Fruit fly (Drosophila melanogaster) whole organism, embryonic: Measurements from ENCODE around the gene Rack1.

Experiments
- B-H2 ChIP-seq: fragments of 200-800 bp; sonication (Bioruptor generic); optimal IDR thresholded peaks from 2 replicates; lab custom pipeline; 2018; ENCODE audit warnings: missing biosample characterization, mild to moderate bottlenecking, missing genetic modification characterization
- BEAF-32 ChIP-seq: fragments of 200-800 bp; sonication (Bioruptor generic); optimal IDR thresholded peaks from 3 replicates; lab custom pipeline; 2017; ENCODE audit warnings: missing biosample characterization, missing genetic modification characterization, mild to moderate bottlenecking, moderate library complexity, missing genetic modification reagents
- CG10543 ChIP-seq: fragments of 200-800 bp; sonication (Bioruptor generic); optimal IDR thresholded peaks from 3 replicates; lab custom pipeline; 2017; ENCODE audit warnings: missing biosample characterization, mild to moderate bottlenecking, missing genetic modification characterization, moderate library complexity
- CG11695 ChIP-seq: fragments of 200-800 bp; sonication (Bioruptor generic); IDR thresholded peaks from 3 replicates; pipeline ENCODE4 v1.3.6; 2022; ENCODE audit warnings: missing biosample characterization, missing genetic modification characterization
- CG12236 ChIP-seq: fragments of 200-800 bp; sonication (Bioruptor generic); optimal IDR thresholded peaks from 2 replicates; lab custom pipeline; 2016; ENCODE audit warnings: missing biosample characterization, missing genetic modification characterization
- CG12299 ChIP-seq: fragments of 200-800 bp; sonication (Bioruptor generic); optimal IDR thresholded peaks from 2 replicates; lab custom pipeline; 2018; ENCODE audit warnings: missing biosample characterization, mild to moderate bottlenecking, missing genetic modification characterization
- CG12391 ChIP-seq: fragments of 200-800 bp; sonication (Bioruptor generic); optimal IDR thresholded peaks from 3 replicates; lab custom pipeline; 2018; ENCODE audit warnings: missing biosample characterization, mild to moderate bottlenecking, missing genetic modification characterization, moderate library complexity
- CG13123 ChIP-seq: fragments of 200-800 bp; sonication (Bioruptor generic); optimal IDR thresholded peaks from 2 replicates; lab custom pipeline; 2016; ENCODE audit warnings: missing biosample characterization, missing genetic modification characterization
- CG14667 ChIP-seq: fragments of 200-800 bp; sonication (Bioruptor generic); IDR thresholded peaks from 2 replicates; pipeline ENCODE4 v1.3.6; 2022; ENCODE audit warnings: missing biosample characterization, missing genetic modification characterization
- CG14710 ChIP-seq: fragments of 200-800 bp; sonication (Bioruptor generic); optimal IDR thresholded peaks from 3 replicates; lab custom pipeline; 2019; ENCODE audit warnings: missing biosample characterization, mild to moderate bottlenecking, missing genetic modification characterization, moderate library complexity
- CG15514 ChIP-seq: fragments of 200-800 bp; sonication (Bioruptor generic); optimal IDR thresholded peaks from 3 replicates; lab custom pipeline; 2017; ENCODE audit warnings: missing biosample characterization, missing genetic modification characterization, mild to moderate bottlenecking, moderate library complexity, missing genetic modification reagents
- CG1602 ChIP-seq: fragments of 200-800 bp; sonication (Bioruptor generic); optimal IDR thresholded peaks from 3 replicates; lab custom pipeline; 2016; ENCODE audit warnings: missing biosample characterization, missing genetic modification characterization
- CG16779 ChIP-seq: fragments of 200-800 bp; sonication (Bioruptor generic); IDR thresholded peaks from 2 replicates; pipeline ENCODE4 v1.3.6; 2022; ENCODE audit warnings: missing biosample characterization, missing genetic modification characterization
- CG16813 ChIP-seq: fragments of 200-800 bp; sonication (Bioruptor generic); IDR thresholded peaks from 3 replicates; pipeline ENCODE4 v1.3.6; 2022; ENCODE audit warnings: missing biosample characterization, missing genetic modification characterization; ENCODE audit not compliant: partially characterized antibody
- CG17186 ChIP-seq: fragments of 200-800 bp; sonication (Bioruptor generic); optimal IDR thresholded peaks from 3 replicates; lab custom pipeline; 2017; ENCODE audit warnings: missing biosample characterization, missing genetic modification reagents, missing genetic modification characterization
- CG3847 ChIP-seq: fragments of 200-800 bp; sonication (Bioruptor generic); IDR thresholded peaks from 2 replicates; pipeline ENCODE4 v1.3.6; 2022; ENCODE audit warnings: missing biosample characterization, missing genetic modification characterization
- CG4854 ChIP-seq: fragments of 200-800 bp; sonication (Bioruptor generic); optimal IDR thresholded peaks from 2 replicates; lab custom pipeline; 2016; ENCODE audit warnings: missing biosample characterization, missing genetic modification characterization, inconsistent platforms
- CG6854 ChIP-seq: fragments of 200-800 bp; sonication (Bioruptor generic); optimal IDR thresholded peaks from 3 replicates; lab custom pipeline; 2017; ENCODE audit warnings: missing biosample characterization, mild to moderate bottlenecking, missing genetic modification characterization
- CG7928 ChIP-seq: fragments of 200-800 bp; sonication (Bioruptor generic); optimal IDR thresholded peaks from 2 replicates; lab custom pipeline; 2017; ENCODE audit warnings: missing biosample characterization, mild to moderate bottlenecking, missing genetic modification characterization
- CG8290 ChIP-seq, 3 experiments: fragments of 200-800 bp; sonication (Bioruptor generic); optimal IDR thresholded peaks; 2 replicates each; lab custom pipeline; 2016 to 2019; ENCODE audit warnings: missing biosample characterization in 3 of 3, missing genetic modification characterization in 3 of 3, mild to moderate bottlenecking in 2 of 3, moderate library complexity in 1 of 3
- CG8924 ChIP-seq: fragments of 200-800 bp; optimal IDR thresholded peaks from 3 replicates; lab custom pipeline; 2019; ENCODE audit warnings: missing biosample characterization, mild to moderate bottlenecking, missing genetic modification characterization, moderate library complexity
- CG8944 ChIP-seq: fragments of 200-800 bp; sonication (Bioruptor generic); optimal IDR thresholded peaks from 3 replicates; lab custom pipeline; 2016; ENCODE audit warnings: missing biosample characterization, missing genetic modification characterization
- CG9215 ChIP-seq: fragments of 200-800 bp; sonication (Bioruptor generic); IDR thresholded peaks from 2 replicates; pipeline ENCODE4 v1.3.6; 2022; ENCODE audit warnings: missing biosample characterization, missing genetic modification characterization
- CHES-1-like ChIP-seq: fragments of 200-800 bp; sonication (Bioruptor generic); optimal IDR thresholded peaks from 2 replicates; lab custom pipeline; 2016; ENCODE audit warnings: missing biosample characterization, missing genetic modification characterization
- Chrac-16 ChIP-seq: fragments of 200-800 bp; sonication (Bioruptor generic); optimal IDR thresholded peaks from 3 replicates; lab custom pipeline; 2016; ENCODE audit warnings: missing biosample characterization, missing genetic modification characterization
- D ChIP-seq, 2 experiments: fragments of 200-800 bp in 1 of 2; fragments of >200 bp in 1 of 2; sonication (Bioruptor generic) in 1 of 2; optimal IDR thresholded peaks; 2 replicates in 1 of 2; 3 replicates in 1 of 2; lab custom pipeline; 2017; ENCODE audit warnings: mild to moderate bottlenecking in 1 of 2, missing biosample characterization in 1 of 2, missing genetic modification characterization in 1 of 2, missing genetic modification reagents in 1 of 2
- Dll ChIP-seq: fragments of 200-800 bp; sonication (Bioruptor generic); IDR thresholded peaks from 4 replicates; pipeline ENCODE4 v1.3.6; 2022; ENCODE audit warnings: missing biosample characterization, missing genetic modification characterization; ENCODE audit not compliant: partially characterized antibody
- Dp ChIP-seq: fragments of 200-800 bp; sonication (Bioruptor generic); optimal IDR thresholded peaks from 2 replicates; lab custom pipeline; 2018; ENCODE audit warnings: missing biosample characterization, mild to moderate bottlenecking, missing genetic modification characterization, moderate library complexity
- Ets97D ChIP-seq: fragments of 200-800 bp; sonication (Bioruptor generic); optimal IDR thresholded peaks from 3 replicates; lab custom pipeline; 2016; ENCODE audit warnings: missing biosample characterization, missing genetic modification characterization
- HLHmδ ChIP-seq: fragments of 200-800 bp; sonication (Bioruptor generic); optimal IDR thresholded peaks from 2 replicates; lab custom pipeline; 2018; ENCODE audit warnings: missing biosample characterization, mild to moderate bottlenecking, missing genetic modification characterization, moderate library complexity
- MTF-1 ChIP-seq: fragments of 200-800 bp; sonication (Bioruptor generic); optimal IDR thresholded peaks from 2 replicates; lab custom pipeline; 2018; ENCODE audit warnings: missing biosample characterization, mild to moderate bottlenecking, missing genetic modification characterization, borderline replicate concordance
- Meics ChIP-seq: fragments of 200-800 bp; sonication (Bioruptor generic); optimal IDR thresholded peaks from 2 replicates; lab custom pipeline; 2017; ENCODE audit warnings: missing biosample characterization, mild to moderate bottlenecking, missing genetic modification characterization
- Myb ChIP-seq: fragments of 200-800 bp; sonication (Bioruptor generic); optimal IDR thresholded peaks from 2 replicates; lab custom pipeline; 2016; ENCODE audit warnings: missing biosample characterization, missing genetic modification characterization
- NC2β ChIP-seq: fragments of 200-800 bp; sonication (Bioruptor generic); optimal IDR thresholded peaks from 2 replicates; lab custom pipeline; 2016; ENCODE audit warnings: missing biosample characterization, missing genetic modification characterization
- PHDP ChIP-seq: fragments of 200-800 bp; sonication (Bioruptor generic); optimal IDR thresholded peaks from 3 replicates; lab custom pipeline; 2018; ENCODE audit warnings: missing biosample characterization, mild to moderate bottlenecking, missing genetic modification characterization, moderate library complexity
- Ravus ChIP-seq: fragments of 200-800 bp; sonication (Bioruptor generic); IDR thresholded peaks from 2 replicates; pipeline ENCODE4 v1.3.6; 2022; ENCODE audit warnings: missing biosample characterization, missing genetic modification characterization
- crp ChIP-seq, 2 experiments: fragments of 200-800 bp; sonication (Bioruptor generic); optimal IDR thresholded peaks; 2 replicates in 1 of 2; 3 replicates in 1 of 2; lab custom pipeline; 2017; ENCODE audit warnings: missing biosample characterization in 2 of 2, missing genetic modification characterization in 2 of 2, mild to moderate bottlenecking in 1 of 2, moderate library complexity in 1 of 2
- dmrt99B ChIP-seq: fragments of 200-800 bp; sonication (Bioruptor generic); optimal IDR thresholded peaks from 2 replicates; lab custom pipeline; 2018; ENCODE audit warnings: missing biosample characterization, mild to moderate bottlenecking, missing genetic modification characterization, moderate library complexity
- dpn ChIP-seq, 2 experiments: fragments of 200-800 bp; sonication (Bioruptor generic); optimal IDR thresholded peaks; 3 replicates each; lab custom pipeline; 2016; ENCODE audit warnings: missing biosample characterization in 2 of 2, missing genetic modification characterization in 2 of 2
- ems ChIP-seq: fragments of 200-800 bp; sonication (Bioruptor generic); optimal IDR thresholded peaks from 3 replicates; lab custom pipeline; 2016; ENCODE audit warnings: missing biosample characterization, missing genetic modification characterization
- exex ChIP-seq: fragments of 200-800 bp; sonication (Bioruptor generic); optimal IDR thresholded peaks from 4 replicates; lab custom pipeline; 2018; ENCODE audit warnings: missing biosample characterization, mild to moderate bottlenecking, missing genetic modification characterization, moderate library complexity
- gfzf ChIP-seq: fragments of 200-800 bp; sonication (Bioruptor generic); optimal IDR thresholded peaks from 2 replicates; lab custom pipeline; 2016; ENCODE audit warnings: missing biosample characterization, mild to moderate bottlenecking, missing genetic modification characterization, moderate library complexity
- grau ChIP-seq: fragments of 200-800 bp; optimal IDR thresholded peaks from 3 replicates; lab custom pipeline; 2019; ENCODE audit warnings: missing biosample characterization, mild to moderate bottlenecking, missing genetic modification characterization, moderate library complexity
- gsb-n ChIP-seq: fragments of 200-800 bp; sonication (Bioruptor generic); optimal IDR thresholded peaks from 3 replicates; lab custom pipeline; 2018; ENCODE audit warnings: missing biosample characterization, mild to moderate bottlenecking, missing genetic modification characterization
- ken ChIP-seq: fragments of 200-800 bp; sonication (Bioruptor generic); IDR thresholded peaks from 3 replicates; pipeline ENCODE4 v1.3.6; 2022; ENCODE audit warnings: missing biosample characterization, missing genetic modification characterization
- pnt ChIP-seq: fragments of 200-800 bp; sonication (Bioruptor generic); optimal IDR thresholded peaks from 3 replicates; lab custom pipeline; 2016; ENCODE audit warnings: missing biosample characterization, missing genetic modification characterization
- pum ChIP-seq: fragments of 200-800 bp; sonication (Bioruptor generic); optimal IDR thresholded peaks from 2 replicates; lab custom pipeline; 2016; ENCODE audit warnings: missing biosample characterization, missing genetic modification characterization
- sisA ChIP-seq: fragments of 200-800 bp; sonication (Bioruptor generic); IDR thresholded peaks from 2 replicates; pipeline ENCODE4 v1.3.6; 2022; ENCODE audit warnings: missing biosample characterization, missing genetic modification characterization
- sna ChIP-seq: fragments of 200-800 bp; sonication (Bioruptor generic); IDR thresholded peaks from 2 replicates; pipeline ENCODE4 v1.3.6; 2022; ENCODE audit warnings: missing biosample characterization, missing genetic modification characterization; ENCODE audit not compliant: partially characterized antibody

The Rack1 gene

dm6 chr2L:7810519-7810918, 16.6 kb downstream of the Rack1 start, which contains the start of gene Cdc14 (continued):
- TF ChIP-seq D (optimal IDR thresholded peaks at IDR 0.05; lab: Kevin White, UChicago) (no peak), D (GFP tag; optimal IDR thresholded peaks at IDR 0.05; lab: Kevin White, UChicago) (no peak), Ravus (GFP tag; lab: Robert Waterston, UW) (no peak), pnt (GFP tag; lab: Kevin White, UChicago) (no peak), pum (GFP tag; lab: Kevin White, UChicago) (no peak), CG16779 (GFP tag; lab: Robert Waterston, UW) (no peak), CG9215 (GFP tag; lab: Robert Waterston, UW) (no peak), grau (tag; lab: Kevin White, UChicago) (no peak), CG11695 (GFP tag; lab: Robert Waterston, UW) (no peak), Chrac-16 (no peak), CG4854 (GFP tag; lab: Kevin White, UChicago) (no peak), CG12236 (peak; percentile 57), dpn (GFP tag; optimal IDR thresholded peaks at IDR 0.05; lab: Kevin White, UChicago) (peak in 1 of 2 experiments; percentile 13), B-H2 (GFP tag; lab: Kevin White, UChicago) (no peak), CG6854 (GFP tag; lab: Kevin White, UChicago) (no peak), ems (no peak), CG8290 (GFP tag; optimal IDR thresholded peaks at IDR 0.05; lab: Kevin White, UChicago) (no peak), CG8290 (tag; optimal IDR thresholded peaks at IDR 0.05; lab: Kevin White, UChicago) (peak in 1 of 2 experiments; percentile 58), Dll (GFP tag; lab: Robert Waterston, UW) (peak; percentile 43; the same call in 1 of the 4 replicates), Myb (GFP tag; lab: Kevin White, UChicago) (peak; percentile 88), CG8924 (tag; lab: Kevin White, UChicago) (peak; percentile 16), CG14710 (peak; percentile 52), Ets97D (GFP tag; lab: Kevin White, UChicago) (no peak), CG15514 (GFP tag; lab: Kevin White, UChicago) (peak; percentile 98), NC2β (no peak), CG13123 (GFP tag; lab: Kevin White, UChicago) (no peak), CG7928 (GFP tag; lab: Kevin White, UChicago) (peak; percentile 92), CG8944 (GFP tag; lab: Kevin White, UChicago) (no peak), CG14667 (GFP tag; lab: Robert Waterston, UW) (no peak), CG12391 (tag; lab: Kevin White, UChicago) (no peak), sna (GFP tag; lab: Robert Waterston, UW) (no peak), gfzf (no peak), CG12299 (tag; lab: Kevin White, UChicago) (no peak), PHDP (peak; percentile 21), HLHmδ (GFP tag; lab: Kevin White, UChicago) (peak; percentile 14), CHES-1-like (no peak), Meics (peak; percentile 32), BEAF-32 (peak; percentile 69), MTF-1 (GFP tag; lab: Kevin White, UChicago) (peak; percentile 20), CG16813 (GFP tag; lab: Robert Waterston, UW) (peak; percentile 53; the same call in 2 of the 3 replicates), CG10543 (GFP tag; lab: Kevin White, UChicago) (no peak), gsb-n (tag; lab: Kevin White, UChicago) (no peak), Dp (GFP tag; lab: Kevin White, UChicago) (no peak), ken (no peak), CG1602 (GFP tag; lab: Kevin White, UChicago) (no peak), CG17186 (peak; percentile 18), dmrt99B (no peak), CG3847 (GFP tag; lab: Robert Waterston, UW) (no peak), crp (GFP tag; optimal IDR thresholded peaks at IDR 0.05; lab: Kevin White, UChicago) (no peak), sisA (GFP tag; lab: Robert Waterston, UW) (no peak), exex (tag; lab: Kevin White, UChicago) (no peak)
